Worm (Caenorhabditis elegans) whole organism, midembryonic: ENCODE data around the gene ZK546.19.

Experiments used
- flt-1 ChIP-seq: fragments of 200-800 bp; sonication (Bioruptor generic); IDR thresholded peaks from 2 replicates; pipeline ENCODE4 v1.3.6; 2022; ENCODE audit warnings: missing genetic modification characterization, missing compliant biosample characterization
- tab-1 ChIP-seq: fragments of 200-800 bp; sonication (Bioruptor generic); IDR thresholded peaks from 2 replicates; pipeline ENCODE4 v1.3.6; 2022; ENCODE audit warnings: missing genetic modification characterization, missing compliant biosample characterization

DNA sequence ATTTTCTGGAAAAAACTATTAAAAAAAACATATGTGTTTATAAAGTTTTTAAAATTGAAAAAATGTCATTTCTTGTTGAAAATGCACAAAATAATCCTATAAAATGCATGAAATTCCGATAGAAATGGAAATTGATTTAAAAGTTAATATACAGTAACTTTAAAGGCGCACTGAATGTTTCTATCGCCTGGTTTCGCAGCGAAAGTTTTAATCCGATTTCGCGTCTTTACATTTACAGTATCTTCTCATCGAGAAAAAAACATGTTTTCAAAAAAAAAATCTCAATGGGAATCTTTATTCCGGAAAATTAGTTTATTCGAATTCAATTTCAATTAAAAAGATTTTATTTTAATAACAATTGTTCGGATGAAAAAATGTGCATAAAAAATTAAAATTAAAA lies 27.3 kb upstream of the ZK546.19 start, which contains the start of gene R05F9.11:
- TF ChIP-seq flt-1 (GFP tag; lab: Robert Waterston, UW): no peak
- no peak for TF ChIP-seq tab-1 (GFP tag; lab: Robert Waterston, UW)
